Worm (Caenorhabditis elegans) whole organism, early embryonic: Measurements from ENCODE around the gene his-59.

Experiments used
- F13C5.2 ChIP-seq: sonication (generic microtip); optimal IDR thresholded peaks from 2 replicates; lab custom pipeline; 2017; ENCODE audit warnings: mild to moderate bottlenecking, missing genetic modification characterization, inconsistent platforms, missing compliant biosample characterization
- aly-1 ChIP-seq: sonication (generic microtip); optimal IDR thresholded peaks from 2 replicates; lab custom pipeline; 2016; ENCODE audit warnings: missing genetic modification characterization, missing compliant biosample characterization
- ama-1 ChIP-seq: fragments of 150-350 bp; optimal IDR thresholded peaks from 2 replicates; lab custom pipeline; 2014
- ceh-36 ChIP-seq: sonication (generic microtip); optimal IDR thresholded peaks from 2 replicates; lab custom pipeline; 2016; ENCODE audit warnings: missing genetic modification characterization, inconsistent platforms, missing compliant biosample characterization
- flt-1 ChIP-seq: fragments of 200-800 bp; sonication (Bioruptor generic); IDR thresholded peaks from 2 replicates; pipeline ENCODE4 v1.3.6; 2022; ENCODE audit warnings: missing genetic modification characterization, missing compliant biosample characterization
- hmbx-1 ChIP-seq: sonication (generic microtip); optimal IDR thresholded peaks from 2 replicates; lab custom pipeline; 2016; ENCODE audit warnings: mild to moderate bottlenecking, missing genetic modification characterization, missing compliant biosample characterization
- hnd-1 ChIP-seq: sonication (generic microtip); optimal IDR thresholded peaks from 2 replicates; lab custom pipeline; 2016; ENCODE audit warnings: missing genetic modification characterization, missing compliant biosample characterization
- scrt-1 ChIP-seq: fragments of 200-800 bp; sonication (Bioruptor generic); IDR thresholded peaks from 2 replicates; pipeline ENCODE4 v1.3.6; 2022; ENCODE audit warnings: missing genetic modification characterization, missing compliant biosample characterization
- tra-4 ChIP-seq: sonication (generic microtip); optimal IDR thresholded peaks from 2 replicates; lab custom pipeline; 2017; ENCODE audit warnings: missing genetic modification characterization, missing compliant biosample characterization

DNA sequence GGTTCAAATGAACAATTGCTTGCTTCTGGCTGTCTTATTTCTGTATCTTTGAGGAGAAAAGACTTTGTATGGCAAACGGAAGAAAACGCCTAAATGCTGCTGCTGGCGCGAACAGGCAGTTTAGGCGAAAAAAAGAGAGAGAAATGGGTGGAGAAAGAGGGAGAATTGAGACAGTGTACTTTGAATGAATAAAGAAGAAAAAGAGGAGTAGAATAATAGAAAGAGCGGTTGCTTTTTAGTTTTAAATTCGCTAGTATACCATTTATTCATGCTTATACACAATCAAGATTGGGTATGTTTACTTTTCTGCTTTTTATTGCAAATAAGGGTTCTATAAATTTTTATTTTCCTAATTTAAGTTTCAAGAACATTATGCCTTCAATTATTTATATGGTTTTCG, 48.7 kb upstream of the his-59 start:
- no peak for TF ChIP-seq flt-1 (GFP tag; lab: Robert Waterston, UW)
- TF ChIP-seq hnd-1 (tag; lab: Kevin White, UChicago), result no peak
- TF ChIP-seq tra-4 (tag; lab: Kevin White, UChicago), result no peak
- no peak for TF ChIP-seq hmbx-1 (tag; lab: Kevin White, UChicago)
- no peak for TF ChIP-seq ama-1
- no peak for TF ChIP-seq aly-1 (tag; lab: Kevin White, UChicago)
- no peak for TF ChIP-seq ceh-36
- TF ChIP-seq scrt-1 (GFP tag; lab: Robert Waterston, UW), result no peak
- no peak for TF ChIP-seq F13C5.2 (tag; lab: Kevin White, UChicago)
